Fruit fly (Drosophila melanogaster) whole organism, prepupa: ENCODE data around the gene CG1575.

Experiments
- CG3032 ChIP-seq: fragments of 200-800 bp; optimal IDR thresholded peaks from 2 replicates; lab custom pipeline; 2019; ENCODE audit warnings: missing biosample characterization, mild to moderate bottlenecking, missing genetic modification characterization, moderate library complexity
- CG34406 ChIP-seq: fragments of 200-800 bp; sonication (Bioruptor generic); optimal IDR thresholded peaks from 3 replicates; lab custom pipeline; 2016; ENCODE audit warnings: missing biosample characterization, missing genetic modification characterization
- CG9139 ChIP-seq: fragments of 200-800 bp; sonication (Bioruptor generic); optimal IDR thresholded peaks from 3 replicates; lab custom pipeline; 2017; ENCODE audit warnings: missing biosample characterization, mild to moderate bottlenecking, missing genetic modification characterization
- Sox102F ChIP-seq: fragments of 200-800 bp; sonication (Bioruptor generic); optimal IDR thresholded peaks from 2 replicates; lab custom pipeline; 2016; ENCODE audit warnings: missing biosample characterization, mild to moderate bottlenecking, missing genetic modification characterization
- topi ChIP-seq: fragments of 200-800 bp; sonication (Bioruptor generic); optimal IDR thresholded peaks from 3 replicates; lab custom pipeline; 2016; ENCODE audit warnings: missing biosample characterization, missing genetic modification characterization

DNA sequence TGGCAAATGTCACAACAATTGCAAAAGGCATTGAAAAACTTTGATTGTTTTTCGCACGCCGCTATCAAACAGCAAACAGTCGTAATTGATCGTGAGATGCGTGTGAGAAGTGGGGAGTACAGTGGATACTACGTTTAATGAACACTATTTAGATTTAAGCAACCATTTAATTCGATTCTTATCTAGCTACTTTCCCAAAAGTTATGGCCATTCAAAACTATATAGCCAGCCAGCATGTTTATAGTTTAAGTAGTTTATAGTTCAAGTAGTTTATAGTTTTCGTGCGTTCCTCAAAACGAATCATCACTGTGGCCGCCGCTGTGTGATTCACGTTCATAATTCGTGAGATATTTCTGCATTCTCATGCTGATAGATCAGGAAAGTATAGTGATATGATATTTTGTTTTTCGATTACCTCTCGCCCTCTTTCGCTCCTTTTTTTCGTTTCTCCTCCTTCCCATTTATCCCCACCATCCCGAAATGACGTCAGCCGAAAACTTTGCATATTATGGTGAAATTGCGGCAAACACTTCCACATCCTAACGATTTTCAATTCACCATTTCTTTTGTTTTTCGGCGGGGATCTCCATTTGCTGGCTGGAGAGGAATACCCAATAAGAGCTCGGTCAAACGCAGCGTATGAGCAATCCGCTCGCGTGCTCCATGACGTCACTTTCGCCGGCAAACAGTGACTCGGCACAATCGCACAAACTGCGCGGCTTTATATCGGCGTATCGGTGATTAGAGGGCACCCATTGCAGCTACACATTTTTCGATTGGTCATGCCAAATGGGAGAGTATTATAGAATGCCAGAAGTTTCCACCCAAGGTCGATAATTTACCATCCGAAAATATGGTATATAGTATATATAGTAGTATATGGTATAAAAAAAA is 3.2 kb upstream of the CG1575 start:
- no peak for TF ChIP-seq CG9139 (GFP tag; lab: Kevin White, UChicago)
- TF ChIP-seq CG3032 (tag; lab: Kevin White, UChicago) = no peak
- peak; percentile 21 for TF ChIP-seq topi (GFP tag; lab: Kevin White, UChicago)
- no peak for TF ChIP-seq CG34406 (GFP tag; lab: Kevin White, UChicago)
- TF ChIP-seq Sox102F (GFP tag; lab: Kevin White, UChicago) = no peak
